Fruit fly (Drosophila melanogaster): ENCODE measurements around the gene Spase22-23.

dm6 chr3R:24206341-24207114 is 23.3 kb downstream of the Spase22-23 start:
- TF ChIP-seq CG8478 (optimal IDR thresholded peaks at IDR 0.05) = no peak
- TF ChIP-seq CTCF (optimal IDR thresholded peaks at IDR 0.05) = no peak
